Worm (Caenorhabditis elegans): ENCODE results near the gene F07H5.10.

DNA sequence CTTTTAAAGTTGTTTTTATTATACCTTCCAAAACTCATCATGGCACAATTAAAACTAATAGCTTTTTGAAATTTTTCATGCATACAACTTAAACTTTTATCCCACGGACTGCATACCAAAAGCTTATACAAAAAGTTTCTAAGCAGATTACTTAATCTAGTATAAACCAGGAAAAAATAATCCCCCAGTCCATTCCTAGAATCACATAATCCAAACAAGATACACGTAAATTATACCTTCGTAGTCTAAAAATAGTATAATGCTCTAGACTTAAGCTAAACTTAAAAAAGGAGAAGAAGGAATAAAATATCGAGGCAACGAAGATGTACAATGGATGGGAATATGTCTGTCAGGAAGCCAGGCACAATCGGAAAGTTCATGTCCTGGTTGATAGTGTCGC, 13.2 kb downstream of the F07H5.10 start:
- TF ChIP-seq lsy-2 (tag; optimal IDR thresholded peaks at IDR 0.05): no peak
- TF ChIP-seq pha-4 (tag; optimal IDR thresholded peaks at IDR 0.05): no peak
